Fruit fly (Drosophila melanogaster) Kc167 (cell line): ENCODE data around the gene CG12316.

Experiments used
- Myc ChIP-seq: fragments of >200 bp; optimal IDR thresholded peaks from 2 replicates; lab custom pipeline; 2017; ENCODE audit warnings: missing external identifiers
- Sin3A ChIP-seq: fragments of >200 bp; optimal IDR thresholded peaks from 2 replicates; lab custom pipeline; 2018; ENCODE audit warnings: missing external identifiers
- h ChIP-seq: fragments of >200 bp; optimal IDR thresholded peaks from 3 replicates; lab custom pipeline; 2018; ENCODE audit warnings: missing external identifiers
- psq ChIP-seq: fragments of >200 bp; optimal IDR thresholded peaks from 2 replicates; lab custom pipeline; 2017; ENCODE audit warnings: missing external identifiers

DNA sequence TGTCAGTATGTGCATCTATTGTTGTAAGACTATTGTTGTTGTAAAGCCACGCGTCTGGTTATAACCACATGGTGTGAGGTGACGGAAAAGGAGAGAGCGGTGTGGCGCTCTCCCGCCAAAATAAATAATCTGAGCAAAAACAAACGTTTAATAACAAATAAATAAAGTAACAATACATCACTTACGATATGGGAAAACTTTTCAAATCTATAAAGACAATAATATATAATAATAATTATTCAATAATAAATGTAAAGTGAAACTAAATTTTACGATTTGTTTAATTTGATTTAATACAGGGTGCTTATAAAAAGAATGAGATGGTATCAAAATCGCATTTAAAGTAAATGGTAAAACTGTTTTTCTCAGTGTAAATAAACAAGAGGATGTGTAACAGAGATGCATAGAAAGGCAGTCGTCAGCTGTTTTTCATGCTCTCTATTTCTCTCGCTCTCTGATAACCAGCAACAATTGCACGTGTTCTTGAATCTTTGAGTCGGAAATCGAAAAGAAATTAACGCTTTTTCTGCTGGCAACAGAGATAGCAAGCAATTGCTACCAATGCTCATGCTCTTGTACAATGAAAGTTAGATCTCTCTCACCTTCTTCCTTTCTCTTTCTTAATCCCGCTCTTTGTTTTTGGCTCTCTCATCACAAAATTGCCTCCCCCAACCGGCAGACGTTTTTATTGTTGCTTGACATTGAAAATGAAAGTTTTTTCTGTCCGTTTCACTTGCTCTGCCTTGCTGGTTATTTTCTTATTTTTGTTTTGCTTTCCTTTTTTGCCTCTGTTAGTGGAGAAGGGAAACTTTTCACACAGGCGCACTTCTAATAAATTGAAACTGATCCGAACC, 37.8 kb downstream of the CG12316 start:
- no peak for TF ChIP-seq Myc
- TF ChIP-seq h, result no peak
- no peak for TF ChIP-seq psq
- TF ChIP-seq Sin3A, result no peak
